Worm (Caenorhabditis elegans) whole organism, early embryonic: ENCODE results near the gene ubc-9.

Experiments used
- B0310.2 ChIP-seq: sonication (generic microtip); optimal IDR thresholded peaks from 2 replicates; lab custom pipeline; 2016; ENCODE audit warnings: mild to moderate bottlenecking, missing genetic modification characterization, missing compliant biosample characterization
- aly-1 ChIP-seq: sonication (generic microtip); optimal IDR thresholded peaks from 2 replicates; lab custom pipeline; 2016; ENCODE audit warnings: missing genetic modification characterization, missing compliant biosample characterization
- ama-1 ChIP-seq: fragments of 150-350 bp; optimal IDR thresholded peaks from 2 replicates; lab custom pipeline; 2014
- ets-7 ChIP-seq: sonication (generic microtip); optimal IDR thresholded peaks from 2 replicates; lab custom pipeline; 2016; ENCODE audit warnings: missing genotype, missing genetic modification characterization, missing compliant biosample characterization
- flt-1 ChIP-seq: fragments of 200-800 bp; sonication (Bioruptor generic); IDR thresholded peaks from 2 replicates; pipeline ENCODE4 v1.3.6; 2022; ENCODE audit warnings: missing genetic modification characterization, missing compliant biosample characterization
- hmbx-1 ChIP-seq: sonication (generic microtip); optimal IDR thresholded peaks from 2 replicates; lab custom pipeline; 2016; ENCODE audit warnings: mild to moderate bottlenecking, missing genetic modification characterization, missing compliant biosample characterization
- hmg-4 ChIP-seq: fragments of 200-800 bp; sonication (Bioruptor generic); optimal IDR thresholded peaks from 2 replicates; lab custom pipeline; 2018; ENCODE audit warnings: mild to moderate bottlenecking, missing genetic modification characterization, missing compliant biosample characterization
- hnd-1 ChIP-seq: sonication (generic microtip); optimal IDR thresholded peaks from 2 replicates; lab custom pipeline; 2016; ENCODE audit warnings: missing genetic modification characterization, missing compliant biosample characterization
- tbx-37 ChIP-seq: fragments of 200-800 bp; sonication (Bioruptor generic); conservative IDR thresholded peaks from 2 replicates; pipeline ENCODE4 v1.3.6; 2022; ENCODE audit warnings: missing genetic modification reagents, missing genetic modification characterization, missing compliant biosample characterization

ce11 chrIV:4645243-4645642, 5.6 kb upstream of the ubc-9 start:
- TF ChIP-seq flt-1: no peak
- TF ChIP-seq ama-1: no peak
- TF ChIP-seq ets-7: no peak
- no peak for TF ChIP-seq hmg-4 (GFP tag; lab: Kevin White, UChicago)
- TF ChIP-seq hnd-1 (tag; lab: Kevin White, UChicago): no peak
- no peak for TF ChIP-seq tbx-37 (GFP tag; lab: Robert Waterston, UW)
- TF ChIP-seq aly-1: no peak
- TF ChIP-seq hmbx-1 (tag; lab: Kevin White, UChicago): no peak
- no peak for TF ChIP-seq B0310.2 (tag; lab: Kevin White, UChicago)
